Fruit fly (Drosophila melanogaster) whole organism, embryonic: ENCODE results near the gene TMEM216.

Experiments
- Atf6 ChIP-seq: fragments of 200-800 bp; sonication (Bioruptor generic); IDR thresholded peaks from 2 replicates; pipeline ENCODE4 v1.3.6; 2022; ENCODE audit warnings: missing biosample characterization, missing genetic modification characterization
- Blimp-1 ChIP-seq: fragments of 200-800 bp; sonication (Bioruptor generic); optimal IDR thresholded peaks from 3 replicates; lab custom pipeline; 2018; ENCODE audit warnings: missing biosample characterization, missing genetic modification characterization, mild to moderate bottlenecking, moderate library complexity, missing genetic modification reagents
- CG11093 ChIP-seq: fragments of 200-800 bp; sonication (Bioruptor generic); IDR thresholded peaks from 3 replicates; pipeline ENCODE4 v1.3.6; 2022; ENCODE audit warnings: missing biosample characterization, missing genetic modification characterization
- CG1233 ChIP-seq: fragments of 200-800 bp; sonication (Bioruptor generic); optimal IDR thresholded peaks from 4 replicates; lab custom pipeline; 2018; ENCODE audit warnings: missing biosample characterization, mild to moderate bottlenecking, missing genetic modification characterization
- CG13894 ChIP-seq: fragments of 200-800 bp; sonication (Bioruptor generic); optimal IDR thresholded peaks from 3 replicates; lab custom pipeline; 2018; ENCODE audit warnings: missing biosample characterization, mild to moderate bottlenecking, missing genetic modification characterization, moderate library complexity
- CG15514 ChIP-seq: fragments of 200-800 bp; sonication (Bioruptor generic); optimal IDR thresholded peaks from 3 replicates; lab custom pipeline; 2017; ENCODE audit warnings: missing biosample characterization, missing genetic modification characterization, mild to moderate bottlenecking, moderate library complexity, missing genetic modification reagents
- CG17361 ChIP-seq: fragments of 200-800 bp; sonication (Bioruptor generic); IDR thresholded peaks from 3 replicates; pipeline ENCODE4 v1.3.6; 2022; ENCODE audit warnings: missing biosample characterization, missing genetic modification characterization
- CG18619 ChIP-seq: fragments of 200-800 bp; sonication (Bioruptor generic); optimal IDR thresholded peaks from 3 replicates; lab custom pipeline; 2017; ENCODE audit warnings: missing biosample characterization, mild to moderate bottlenecking, missing genetic modification characterization
- CG2889 ChIP-seq: fragments of 200-800 bp; sonication (Bioruptor generic); IDR thresholded peaks from 3 replicates; pipeline ENCODE4 v1.3.6; 2022; ENCODE audit warnings: missing biosample characterization, missing genetic modification characterization
- CG32532 ChIP-seq: fragments of 200-800 bp; sonication (Bioruptor generic); IDR thresholded peaks from 2 replicates; pipeline ENCODE4 v1.3.6; 2022; ENCODE audit warnings: missing biosample characterization, missing genetic modification characterization
- CG3847 ChIP-seq: fragments of 200-800 bp; sonication (Bioruptor generic); IDR thresholded peaks from 2 replicates; pipeline ENCODE4 v1.3.6; 2022; ENCODE audit warnings: missing biosample characterization, missing genetic modification characterization
- CG4282 ChIP-seq: fragments of 200-800 bp; sonication (Bioruptor generic); optimal IDR thresholded peaks from 2 replicates; lab custom pipeline; 2016; ENCODE audit warnings: missing biosample characterization, missing genetic modification characterization
- CG43689 ChIP-seq: fragments of 200-800 bp; sonication (Bioruptor generic); IDR thresholded peaks from 2 replicates; pipeline ENCODE4 v1.3.6; 2022; ENCODE audit warnings: missing biosample characterization, missing genetic modification characterization
- CG4424 ChIP-seq: fragments of 200-800 bp; sonication (Bioruptor generic); optimal IDR thresholded peaks from 3 replicates; lab custom pipeline; 2016; ENCODE audit warnings: missing biosample characterization, missing genetic modification characterization
- CG6654 ChIP-seq: fragments of 200-800 bp; sonication (Bioruptor generic); optimal IDR thresholded peaks from 2 replicates; lab custom pipeline; 2017; ENCODE audit warnings: missing biosample characterization, mild to moderate bottlenecking, missing genetic modification characterization
- CG8359 ChIP-seq: fragments of 200-800 bp; sonication (Bioruptor generic); optimal IDR thresholded peaks from 2 replicates; lab custom pipeline; 2017; ENCODE audit warnings: missing biosample characterization, mild to moderate bottlenecking, missing genetic modification characterization, borderline replicate concordance
- CG8765 ChIP-seq: fragments of 200-800 bp; sonication (Bioruptor generic); IDR thresholded peaks from 2 replicates; pipeline ENCODE4 v1.3.6; 2022; ENCODE audit warnings: missing biosample characterization, missing genetic modification characterization
- CHES-1-like ChIP-seq: fragments of 200-800 bp; sonication (Bioruptor generic); optimal IDR thresholded peaks from 2 replicates; lab custom pipeline; 2016; ENCODE audit warnings: missing biosample characterization, missing genetic modification characterization
- CTCF ChIP-seq: fragments of 200-800 bp; sonication (Bioruptor generic); optimal IDR thresholded peaks from 2 replicates; lab custom pipeline; 2017; ENCODE audit warnings: missing biosample characterization, mild to moderate bottlenecking, missing genetic modification characterization, moderate library complexity
- Camta ChIP-seq: fragments of 200-800 bp; sonication (Bioruptor generic); optimal IDR thresholded peaks from 2 replicates; lab custom pipeline; 2016; ENCODE audit warnings: missing biosample characterization, missing genetic modification characterization
- Dbx ChIP-seq: fragments of 200-800 bp; sonication (Bioruptor generic); IDR thresholded peaks from 3 replicates; pipeline ENCODE4 v1.3.6; 2022; ENCODE audit warnings: missing biosample characterization, missing genetic modification characterization
- Dll ChIP-seq: fragments of 200-800 bp; sonication (Bioruptor generic); IDR thresholded peaks from 4 replicates; pipeline ENCODE4 v1.3.6; 2022; ENCODE audit warnings: missing biosample characterization, missing genetic modification characterization; ENCODE audit not compliant: partially characterized antibody
- Fer1 ChIP-seq: fragments of 200-800 bp; sonication (Bioruptor generic); optimal IDR thresholded peaks from 2 replicates; lab custom pipeline; 2017; ENCODE audit warnings: missing biosample characterization, mild to moderate bottlenecking, missing genetic modification characterization
- GATAe ChIP-seq: fragments of 200-800 bp; sonication (Bioruptor generic); conservative IDR thresholded peaks from 2 replicates; pipeline ENCODE4 v1.3.6; 2022; ENCODE audit warnings: missing biosample characterization, missing genetic modification characterization
- Gug ChIP-seq: fragments of 200-800 bp; sonication (Bioruptor generic); IDR thresholded peaks from 4 replicates; pipeline ENCODE4 v1.3.6; 2022; ENCODE audit warnings: missing biosample characterization, missing genetic modification characterization
- H15 ChIP-seq: fragments of 200-800 bp; sonication (Bioruptor generic); IDR thresholded peaks from 3 replicates; pipeline ENCODE4 v1.3.6; 2022; ENCODE audit warnings: missing biosample characterization, missing genetic modification characterization
- HLH3B ChIP-seq: fragments of 200-800 bp; sonication (Bioruptor generic); IDR thresholded peaks from 2 replicates; pipeline ENCODE4 v1.3.6; 2022; ENCODE audit warnings: missing biosample characterization, missing genetic modification characterization
- HLH4C ChIP-seq: fragments of 200-800 bp; sonication (Bioruptor generic); IDR thresholded peaks from 3 replicates; pipeline ENCODE4 v1.3.6; 2022; ENCODE audit warnings: missing biosample characterization, missing genetic modification characterization; ENCODE audit not compliant: partially characterized antibody
- MESR4 ChIP-seq: fragments of 200-800 bp; sonication (Bioruptor generic); optimal IDR thresholded peaks from 2 replicates; lab custom pipeline; 2018; ENCODE audit warnings: missing biosample characterization, mild to moderate bottlenecking, missing genetic modification characterization, moderate library complexity
- MTF-1 ChIP-seq: fragments of 200-800 bp; sonication (Bioruptor generic); optimal IDR thresholded peaks from 2 replicates; lab custom pipeline; 2018; ENCODE audit warnings: missing biosample characterization, mild to moderate bottlenecking, missing genetic modification characterization, borderline replicate concordance
- Meics ChIP-seq: fragments of 200-800 bp; sonication (Bioruptor generic); optimal IDR thresholded peaks from 2 replicates; lab custom pipeline; 2017; ENCODE audit warnings: missing biosample characterization, mild to moderate bottlenecking, missing genetic modification characterization
- NfI ChIP-seq: fragments of 200-800 bp; sonication (Bioruptor generic); optimal IDR thresholded peaks from 3 replicates; lab custom pipeline; 2018; ENCODE audit warnings: missing biosample characterization, mild to moderate bottlenecking, missing genetic modification characterization, moderate library complexity
- Xbp1 ChIP-seq: fragments of 200-800 bp; sonication (Bioruptor generic); optimal IDR thresholded peaks from 3 replicates; lab custom pipeline; 2016; ENCODE audit warnings: missing biosample characterization, mild to moderate bottlenecking, missing genetic modification characterization
- bbx ChIP-seq: fragments of 200-800 bp; sonication (Bioruptor generic); IDR thresholded peaks from 2 replicates; pipeline ENCODE4 v1.3.6; 2022; ENCODE audit warnings: missing biosample characterization, missing genetic modification characterization; ENCODE audit not compliant: partially characterized antibody
- bigmax ChIP-seq: fragments of 200-800 bp; sonication (Bioruptor generic); optimal IDR thresholded peaks from 2 replicates; lab custom pipeline; 2018; ENCODE audit warnings: missing biosample characterization, mild to moderate bottlenecking, missing genetic modification characterization
- caup ChIP-seq: fragments of 200-800 bp; sonication (Bioruptor generic); optimal IDR thresholded peaks from 3 replicates; lab custom pipeline; 2017; ENCODE audit warnings: missing biosample characterization, mild to moderate bottlenecking, missing genetic modification characterization, moderate library complexity; ENCODE audit not compliant: severe bottlenecking
- crc ChIP-seq: fragments of 200-800 bp; sonication (Bioruptor generic); optimal IDR thresholded peaks from 2 replicates; lab custom pipeline; 2016; ENCODE audit warnings: missing biosample characterization, missing genetic modification characterization
- dmrt11E ChIP-seq: fragments of 200-800 bp; sonication (Bioruptor generic); optimal IDR thresholded peaks from 3 replicates; lab custom pipeline; 2018; ENCODE audit warnings: missing biosample characterization, mild to moderate bottlenecking, missing genetic modification characterization, moderate library complexity
- ems ChIP-seq: fragments of 200-800 bp; sonication (Bioruptor generic); optimal IDR thresholded peaks from 3 replicates; lab custom pipeline; 2016; ENCODE audit warnings: missing biosample characterization, missing genetic modification characterization
- fd64A ChIP-seq: fragments of 200-800 bp; sonication (Bioruptor generic); optimal IDR thresholded peaks from 3 replicates; lab custom pipeline; 2018; ENCODE audit warnings: missing biosample characterization, mild to moderate bottlenecking, missing genetic modification characterization
- h ChIP-seq: fragments of >200 bp; optimal IDR thresholded peaks from 2 replicates; lab custom pipeline; 2017
- hb ChIP-seq: fragments of 200-800 bp; sonication (Bioruptor generic); IDR thresholded peaks from 3 replicates; pipeline ENCODE4 v1.3.6; 2022; ENCODE audit warnings: missing biosample characterization, missing genetic modification characterization; ENCODE audit not compliant: partially characterized antibody
- ind ChIP-seq: fragments of 200-800 bp; sonication (Bioruptor generic); optimal IDR thresholded peaks from 3 replicates; lab custom pipeline; 2016; ENCODE audit warnings: missing biosample characterization, missing genetic modification characterization
- kay ChIP-seq: fragments of 200-800 bp; sonication (Bioruptor generic); optimal IDR thresholded peaks from 2 replicates; lab custom pipeline; 2016; ENCODE audit warnings: missing biosample characterization, missing genetic modification characterization
- luna ChIP-seq: fragments of 200-800 bp; sonication (Bioruptor generic); optimal IDR thresholded peaks from 2 replicates; lab custom pipeline; 2016; ENCODE audit warnings: missing biosample characterization, missing genetic modification characterization
- odd ChIP-seq: fragments of 200-800 bp; sonication (Bioruptor generic); optimal IDR thresholded peaks from 2 replicates; lab custom pipeline; 2017; ENCODE audit warnings: missing biosample characterization, mild to moderate bottlenecking, missing genetic modification characterization
- otp ChIP-seq: fragments of 200-800 bp; sonication (Bioruptor generic); IDR thresholded peaks from 3 replicates; pipeline ENCODE4, ENCODE4 v1.3.6; 2022; ENCODE audit warnings: missing biosample characterization, missing genetic modification characterization
- sim ChIP-seq: fragments of 200-800 bp; sonication (Bioruptor generic); IDR thresholded peaks from 2 replicates; pipeline ENCODE4 v1.3.6; 2022; ENCODE audit warnings: missing biosample characterization, missing genetic modification characterization
- sug ChIP-seq: fragments of 200-800 bp; optimal IDR thresholded peaks from 2 replicates; lab custom pipeline; 2019; ENCODE audit warnings: missing biosample characterization, mild to moderate bottlenecking, missing genetic modification characterization, moderate library complexity
- tup ChIP-seq: fragments of 200-800 bp; sonication (Bioruptor generic); optimal IDR thresholded peaks from 2 replicates; lab custom pipeline; 2016; ENCODE audit warnings: missing biosample characterization, mild to moderate bottlenecking, missing genetic modification characterization, moderate library complexity
- z ChIP-seq: fragments of 200-800 bp; sonication (Bioruptor generic); IDR thresholded peaks from 3 replicates; pipeline ENCODE4 v1.3.6; 2022; ENCODE audit warnings: missing biosample characterization, missing genetic modification characterization

The TMEM216 gene

DNA sequence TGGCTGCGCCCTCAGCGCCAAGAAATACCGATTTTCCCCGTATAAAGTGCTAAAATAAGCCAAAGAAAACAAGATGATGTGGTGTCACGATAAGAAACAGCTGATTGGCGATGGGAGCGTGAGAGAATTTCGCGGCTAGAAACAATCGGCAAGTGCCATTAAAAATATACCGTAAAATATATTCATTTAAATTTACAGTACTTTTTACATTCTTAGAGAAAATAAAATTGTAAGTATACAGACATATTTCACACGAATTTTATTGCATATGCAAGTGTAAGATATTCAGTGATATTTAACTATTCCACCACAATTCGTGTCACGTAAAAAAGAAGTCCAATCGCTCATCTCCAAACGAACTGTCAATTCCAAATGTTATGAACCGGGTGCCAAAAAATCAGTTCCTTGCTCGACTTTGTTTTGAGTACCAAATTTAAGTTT is 39.5 kb upstream of the TMEM216 start, which contains the start of the genes Unc50, CG11755 and CG8043 (continued):
- no peak for TF ChIP-seq sim
- peak; percentile 91 for TF ChIP-seq Xbp1
- TF ChIP-seq h: no peak
- peak; percentile 100 for TF ChIP-seq Dll (GFP tag; lab: Robert Waterston, UW)
- peak; percentile 70 for TF ChIP-seq CG1233 (GFP tag; lab: Kevin White, UChicago)
- peak; percentile 88 for TF ChIP-seq sug (tag; lab: Kevin White, UChicago)
- peak; percentile 73; the same call in 2 of the 3 replicates for TF ChIP-seq CG11093 (GFP tag; lab: Robert Waterston, UW)
- peak; percentile 47 for TF ChIP-seq ems (GFP tag; lab: Kevin White, UChicago)
- TF ChIP-seq CG8359: no peak
- TF ChIP-seq ind (GFP tag; lab: Kevin White, UChicago): peak; percentile 83
- TF ChIP-seq odd (GFP tag; lab: Kevin White, UChicago): peak; percentile 47
- peak; percentile 88 for TF ChIP-seq CG17361 (GFP tag; lab: Robert Waterston, UW)
- peak; percentile 33 for TF ChIP-seq CHES-1-like
- no peak for TF ChIP-seq CG13894 (tag; lab: Kevin White, UChicago)
- peak; percentile 59 for TF ChIP-seq kay (GFP tag; lab: Kevin White, UChicago)
- peak; percentile 19 for TF ChIP-seq crc (GFP tag; lab: Kevin White, UChicago)
- TF ChIP-seq H15: peak; percentile 69; the same call in 2 of the 3 replicates
- no peak for TF ChIP-seq fd64A
- TF ChIP-seq HLH3B: peak; percentile 59; the same call in 1 of the 2 replicates
- TF ChIP-seq otp (GFP tag; lab: Robert Waterston, UW): no peak
- no peak for TF ChIP-seq CG43689 (GFP tag; lab: Robert Waterston, UW)
- no peak for TF ChIP-seq MTF-1 (GFP tag; lab: Kevin White, UChicago)
- peak; percentile 10 for TF ChIP-seq CG6654 (GFP tag; lab: Kevin White, UChicago)
- peak; percentile 8 for TF ChIP-seq MESR4 (GFP tag; lab: Kevin White, UChicago)
- peak; percentile 50; the same call in 1 of the 2 replicates for TF ChIP-seq CG8765 (GFP tag; lab: Robert Waterston, UW)
- no peak for TF ChIP-seq CG4282 (GFP tag; lab: Kevin White, UChicago)
- TF ChIP-seq HLH4C: peak; percentile 94
- peak; percentile 99 for TF ChIP-seq hb (GFP tag; lab: Robert Waterston, UW)
- peak; percentile 78 for TF ChIP-seq CG18619 (GFP tag; lab: Kevin White, UChicago)
- TF ChIP-seq Atf6 (GFP tag; lab: Robert Waterston, UW): peak; percentile 63; the same call in 1 of the 2 replicates
- TF ChIP-seq CG15514 (GFP tag; lab: Kevin White, UChicago): peak; percentile 96
- TF ChIP-seq tup (GFP tag; lab: Kevin White, UChicago): peak; percentile 7
- TF ChIP-seq CG4424 (GFP tag; lab: Kevin White, UChicago): peak; percentile 78
- TF ChIP-seq caup: peak; percentile 52
- peak; percentile 77 for TF ChIP-seq Meics (GFP tag; lab: Kevin White, UChicago)
- TF ChIP-seq bbx (GFP tag; lab: Robert Waterston, UW): peak; percentile 92
- peak; percentile 78 for TF ChIP-seq GATAe
- TF ChIP-seq Gug (GFP tag; lab: Robert Waterston, UW): peak; percentile 81; the same call in 2 of the 4 replicates
- TF ChIP-seq Dbx (GFP tag; lab: Robert Waterston, UW): peak; percentile 90
- TF ChIP-seq luna (GFP tag; lab: Kevin White, UChicago): peak; percentile 48
- TF ChIP-seq bigmax: no peak
- peak; percentile 89 for TF ChIP-seq CG3847
- peak; percentile 86 for TF ChIP-seq CG32532 (GFP tag; lab: Robert Waterston, UW)
- peak; percentile 69 for TF ChIP-seq NfI
- no peak; the same call in 2 of the 3 replicates for TF ChIP-seq CG2889
- no peak for TF ChIP-seq z (GFP tag; lab: Robert Waterston, UW)
- peak; percentile 60 for TF ChIP-seq Camta (GFP tag; lab: Kevin White, UChicago)
- peak; percentile 77 for TF ChIP-seq dmrt11E (tag; lab: Kevin White, UChicago)
- TF ChIP-seq Blimp-1 (GFP tag; lab: Kevin White, UChicago): no peak
- no peak for TF ChIP-seq Fer1 (GFP tag; lab: Kevin White, UChicago)
- no peak for TF ChIP-seq CTCF (GFP tag; lab: Kevin White, UChicago)
